Worm (Caenorhabditis elegans) whole organism, L4/young adult: ENCODE results near the gene tmed-13.

Source experiments
- W03F9.2 ChIP-seq: fragments of 150-350 bp; optimal IDR thresholded peaks from 2 replicates; lab custom pipeline; 2014; ENCODE audit warnings: missing biosample characterization, missing genetic modification characterization
- dao-5 ChIP-seq: sonication (generic microtip); optimal IDR thresholded peaks from 2 replicates; lab custom pipeline; 2016; ENCODE audit warnings: missing genotype, missing genetic modification characterization, moderate library complexity, missing compliant biosample characterization
- him-1 ChIP-seq: sonication (generic microtip); optimal IDR thresholded peaks from 2 replicates; lab custom pipeline; 2016; ENCODE audit warnings: missing genotype, missing genetic modification reagents, missing genetic modification characterization, missing compliant biosample characterization

- no peak for TF ChIP-seq him-1 (tag; lab: Kevin White, UChicago)
- TF ChIP-seq dao-5 (tag; lab: Kevin White, UChicago), result no peak
- no peak for TF ChIP-seq W03F9.2
Observed at ce11 chrIV:6427223-6427622, 44.0 kb downstream of the tmed-13 start.
